Worm (Caenorhabditis elegans) whole organism, young adult: ENCODE measurements around the gene Y22D7AL.4.

Experiments used
- dpl-1 ChIP-seq: fragments of 150-350 bp; optimal IDR thresholded peaks from 2 replicates; lab custom pipeline; 2014; ENCODE audit warnings: missing biosample characterization, missing genetic modification reagents, missing genetic modification characterization
- ekl-4 ChIP-seq: fragments of 200-800 bp; sonication (Bioruptor generic); IDR thresholded peaks from 2 replicates; pipeline ENCODE4 v1.3.6; 2022; ENCODE audit warnings: missing genetic modification reagents, missing genetic modification characterization, missing compliant biosample characterization
- hsf-1 ChIP-seq: fragments of 200-800 bp; sonication (Bioruptor generic); IDR thresholded peaks from 2 replicates; pipeline ENCODE4 v1.3.6; 2022; ENCODE audit warnings: missing genetic modification reagents, missing genetic modification characterization, missing compliant biosample characterization
- lin-35 ChIP-seq, 3 experiments: fragments of 150-350 bp in 2 of 3; sonication (generic microtip) in 1 of 3; optimal IDR thresholded peaks; 2 replicates each; lab custom pipeline; 2014 to 2018; ENCODE audit warnings: missing biosample characterization in 3 of 3, missing genetic modification characterization in 3 of 3, missing genetic modification reagents in 3 of 3
- nhr-179 ChIP-seq: sonication (generic microtip); optimal IDR thresholded peaks from 2 replicates; lab custom pipeline; 2016; ENCODE audit warnings: mild to moderate bottlenecking, missing genetic modification characterization, missing compliant biosample characterization
- pha-4 ChIP-seq: fragments of 150-350 bp; sonication (generic microtip); optimal IDR thresholded peaks from 2 replicates; lab custom pipeline; 2014; ENCODE audit warnings: missing biosample characterization, missing genetic modification reagents, missing genetic modification characterization
- sea-2 ChIP-seq: fragments of 200-800 bp; sonication (Bioruptor generic); IDR thresholded peaks from 2 replicates; pipeline ENCODE4 v1.3.6; 2022; ENCODE audit warnings: missing genetic modification characterization, missing compliant biosample characterization
- ztf-28 ChIP-seq: fragments of 200-800 bp; sonication (Bioruptor generic); IDR thresholded peaks from 2 replicates; pipeline ENCODE4 v1.3.6; 2022; ENCODE audit warnings: missing genetic modification reagents, missing genetic modification characterization, missing compliant biosample characterization
- ztf-3 ChIP-seq: fragments of 200-800 bp; sonication (Bioruptor generic); optimal IDR thresholded peaks from 2 replicates; lab custom pipeline; 2018; ENCODE audit warnings: mild to moderate bottlenecking, missing genetic modification characterization, missing compliant biosample characterization

ce11 chrIII:1665373-1665772, 38.9 kb downstream of the Y22D7AL.4 start:
- TF ChIP-seq sea-2 (GFP tag; lab: Robert Waterston, UW) (no peak), hsf-1 (GFP tag; lab: Robert Waterston, UW) (no peak), ztf-3 (GFP tag; lab: Kevin White, UChicago) (no peak), ztf-28 (no peak), nhr-179 (tag; lab: Kevin White, UChicago) (no peak), ekl-4 (no peak), dpl-1 (GFP tag; lab: Kevin White, UChicago) (no peak), lin-35 (GFP tag; optimal IDR thresholded peaks at IDR 0.05; lab: Kevin White, UChicago) (no peak), pha-4 (tag; lab: Kevin White, UChicago) (no peak)
